Worm (Caenorhabditis elegans) whole organism, late embryonic: Measurements from ENCODE around the gene abhd-3.1.

Source experiments
- F13H6.1 ChIP-seq: sonication (generic microtip); optimal IDR thresholded peaks from 2 replicates; lab custom pipeline; 2016; ENCODE audit warnings: missing genetic modification characterization, missing compliant biosample characterization
- K09A11.1 ChIP-seq: sonication (generic microtip); optimal IDR thresholded peaks from 2 replicates; lab custom pipeline; 2017; ENCODE audit warnings: antibody characterized with exemption, mild to moderate bottlenecking, missing genetic modification characterization, missing compliant biosample characterization; ENCODE audit not compliant: insufficient read depth
- Y22D7AL.16 ChIP-seq: sonication (generic microtip); optimal IDR thresholded peaks from 2 replicates; lab custom pipeline; 2016; ENCODE audit warnings: missing genetic modification characterization, missing compliant biosample characterization
- ama-1 ChIP-seq: fragments of 150-350 bp; optimal IDR thresholded peaks from 2 replicates; lab custom pipeline; 2014
- ceh-14 ChIP-seq: sonication (generic microtip); optimal IDR thresholded peaks from 2 replicates; lab custom pipeline; 2016; ENCODE audit warnings: missing genotype, missing genetic modification characterization, missing compliant biosample characterization
- ceh-18 ChIP-seq: sonication (generic microtip); optimal IDR thresholded peaks from 2 replicates; lab custom pipeline; 2016; ENCODE audit warnings: missing genetic modification characterization, missing compliant biosample characterization
- ceh-22 ChIP-seq: sonication (generic microtip); optimal IDR thresholded peaks from 2 replicates; lab custom pipeline; 2017; ENCODE audit warnings: missing biosample characterization, missing genetic modification characterization
- ceh-24 ChIP-seq: sonication (generic microtip); optimal IDR thresholded peaks from 2 replicates; lab custom pipeline; 2016; ENCODE audit warnings: mild to moderate bottlenecking, missing genetic modification characterization, missing compliant biosample characterization
- ceh-31 ChIP-seq: sonication (generic microtip); optimal IDR thresholded peaks from 2 replicates; lab custom pipeline; 2016; ENCODE audit warnings: missing genetic modification characterization, missing compliant biosample characterization
- ceh-34 ChIP-seq: sonication (generic microtip); optimal IDR thresholded peaks from 2 replicates; lab custom pipeline; 2016; ENCODE audit warnings: mild to moderate bottlenecking, missing genetic modification characterization, missing compliant biosample characterization
- ceh-48 ChIP-seq: sonication (generic microtip); optimal IDR thresholded peaks from 2 replicates; lab custom pipeline; 2016; ENCODE audit warnings: missing genetic modification characterization, inconsistent platforms, missing compliant biosample characterization
- dmd-4 ChIP-seq: sonication (generic microtip); optimal IDR thresholded peaks from 2 replicates; lab custom pipeline; 2016; ENCODE audit warnings: borderline replicate concordance, missing genetic modification characterization, missing compliant biosample characterization
- elt-4 ChIP-seq: sonication (generic microtip); optimal IDR thresholded peaks from 2 replicates; lab custom pipeline; 2016; ENCODE audit warnings: missing genetic modification characterization, missing compliant biosample characterization
- ets-4 ChIP-seq: sonication (generic microtip); optimal IDR thresholded peaks from 2 replicates; lab custom pipeline; 2016; ENCODE audit warnings: missing genetic modification characterization, missing compliant biosample characterization
- hlh-30 ChIP-seq: sonication (generic microtip); optimal IDR thresholded peaks from 2 replicates; lab custom pipeline; 2017; ENCODE audit warnings: antibody characterized with exemption, missing genetic modification characterization, missing compliant biosample characterization; ENCODE audit not compliant: insufficient read depth
- lim-6 ChIP-seq: sonication (generic microtip); optimal IDR thresholded peaks from 2 replicates; lab custom pipeline; 2016; ENCODE audit warnings: missing genetic modification characterization, missing compliant biosample characterization
- nfya-1 ChIP-seq: sonication (generic microtip); optimal IDR thresholded peaks from 2 replicates; lab custom pipeline; 2017; ENCODE audit warnings: missing genetic modification characterization, mild to moderate bottlenecking, missing compliant biosample characterization, antibody characterized with exemption, moderate library complexity
- nhr-11 ChIP-seq: fragments of 150-350 bp; optimal IDR thresholded peaks from 2 replicates; lab custom pipeline; 2014; ENCODE audit warnings: missing biosample characterization, missing genetic modification characterization
- npax-4 ChIP-seq: sonication (generic microtip); optimal IDR thresholded peaks from 2 replicates; lab custom pipeline; 2016; ENCODE audit warnings: missing genetic modification characterization, missing compliant biosample characterization
- pag-3 ChIP-seq: sonication (generic microtip); optimal IDR thresholded peaks from 2 replicates; lab custom pipeline; 2016; ENCODE audit warnings: missing compliant biosample characterization, missing genetic modification characterization, borderline replicate concordance
- pha-2 ChIP-seq: sonication (generic microtip); optimal IDR thresholded peaks from 2 replicates; lab custom pipeline; 2017; ENCODE audit warnings: mild to moderate bottlenecking, missing genetic modification characterization, missing compliant biosample characterization
- pha-4 ChIP-seq: fragments of 150-350 bp; optimal IDR thresholded peaks from 2 replicates; lab custom pipeline; 2018; ENCODE audit warnings: missing biosample characterization, missing genetic modification reagents, missing genetic modification characterization
- pros-1 ChIP-seq: fragments of 150-350 bp; optimal IDR thresholded peaks from 2 replicates; lab custom pipeline; 2014; ENCODE audit warnings: missing biosample characterization, missing genetic modification reagents, missing genetic modification characterization
- sdc-2 ChIP-seq: sonication (generic microtip); optimal IDR thresholded peaks from 2 replicates; lab custom pipeline; 2016; ENCODE audit warnings: missing genotype, missing genetic modification characterization, missing compliant biosample characterization
- sox-4 ChIP-seq: sonication (generic microtip); optimal IDR thresholded peaks from 2 replicates; lab custom pipeline; 2017; ENCODE audit warnings: mild to moderate bottlenecking, missing genetic modification characterization, inconsistent platforms, missing compliant biosample characterization
- syd-9 ChIP-seq: sonication (generic microtip); optimal IDR thresholded peaks from 2 replicates; lab custom pipeline; 2016; ENCODE audit warnings: mild to moderate bottlenecking, missing genetic modification characterization, moderate library complexity, missing compliant biosample characterization
- tbx-2 ChIP-seq: sonication (generic microtip); optimal IDR thresholded peaks from 2 replicates; lab custom pipeline; 2016; ENCODE audit warnings: missing genetic modification characterization, missing compliant biosample characterization
- tbx-7 ChIP-seq: sonication (generic microtip); optimal IDR thresholded peaks from 2 replicates; lab custom pipeline; 2016; ENCODE audit warnings: missing genotype, missing genetic modification characterization, missing compliant biosample characterization
- unc-42 ChIP-seq: sonication (generic microtip); optimal IDR thresholded peaks from 2 replicates; lab custom pipeline; 2016; ENCODE audit warnings: missing genotype, missing genetic modification characterization, missing compliant biosample characterization
- unc-55 ChIP-seq: sonication (generic microtip); optimal IDR thresholded peaks from 2 replicates; lab custom pipeline; 2017; ENCODE audit warnings: missing biosample characterization, missing genetic modification reagents, missing genetic modification characterization
- unc-86 ChIP-seq: sonication (generic microtip); optimal IDR thresholded peaks from 2 replicates; lab custom pipeline; 2016; ENCODE audit warnings: missing genetic modification characterization, missing compliant biosample characterization
- zip-5 ChIP-seq: sonication (generic microtip); optimal IDR thresholded peaks from 2 replicates; lab custom pipeline; 2016; ENCODE audit warnings: missing genetic modification characterization, missing compliant biosample characterization
- ztf-16 ChIP-seq: sonication (generic microtip); optimal IDR thresholded peaks from 2 replicates; lab custom pipeline; 2017; ENCODE audit warnings: missing genetic modification characterization, missing compliant biosample characterization

abhd-3.1 gene

DNA sequence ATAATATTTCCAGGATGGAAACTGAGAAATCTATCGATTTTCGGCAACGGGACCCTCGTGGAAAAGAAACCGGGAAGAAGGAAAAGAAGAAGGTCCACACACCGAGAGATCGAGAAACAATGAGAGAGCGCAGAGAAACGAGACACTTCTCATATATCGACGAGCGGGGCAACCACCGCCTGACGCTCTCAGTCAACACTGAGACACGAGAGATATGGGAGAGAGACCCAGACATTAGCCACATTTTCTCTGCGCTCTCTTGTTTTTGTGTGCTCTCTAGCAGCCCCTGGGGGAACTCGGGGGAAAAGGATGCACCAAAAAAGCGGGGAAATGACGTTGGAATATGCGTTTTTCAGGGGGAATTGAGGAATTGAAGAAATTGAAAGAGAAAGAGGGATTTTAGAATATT lies 50.4 kb downstream of the abhd-3.1 start:
- no peak for TF ChIP-seq ama-1
- TF ChIP-seq tbx-7, result no peak
- TF ChIP-seq ceh-14 (tag; lab: Kevin White, UChicago), result peak; percentile 33
- peak; percentile 41 for TF ChIP-seq sdc-2 (tag; lab: Kevin White, UChicago)
- peak; percentile 91 for TF ChIP-seq ceh-34
- TF ChIP-seq dmd-4 (tag; lab: Kevin White, UChicago), result peak; percentile 29
- no peak for TF ChIP-seq elt-4 (tag; lab: Kevin White, UChicago)
- peak; percentile 67 for TF ChIP-seq tbx-2 (tag; lab: Kevin White, UChicago)
- peak; percentile 97 for TF ChIP-seq ceh-48 (tag; lab: Kevin White, UChicago)
- TF ChIP-seq unc-42 (tag; lab: Kevin White, UChicago), result peak; percentile 65
- TF ChIP-seq unc-55 (GFP tag; lab: Kevin White, UChicago), result peak; percentile 73
- no peak for TF ChIP-seq ets-4 (tag; lab: Kevin White, UChicago)
- peak; percentile 47 for TF ChIP-seq ceh-18
- TF ChIP-seq hlh-30, result peak; percentile 94
- TF ChIP-seq Y22D7AL.16 (tag; lab: Kevin White, UChicago), result no peak
- peak; percentile 82 for TF ChIP-seq ceh-31 (tag; lab: Kevin White, UChicago)
- TF ChIP-seq ztf-16, result no peak
- no peak for TF ChIP-seq K09A11.1 (tag; lab: Kevin White, UChicago)
- TF ChIP-seq F13H6.1, result no peak
- peak; percentile 76 for TF ChIP-seq nfya-1 (tag; lab: Kevin White, UChicago)
- TF ChIP-seq lim-6, result no peak
- peak; percentile 10 for TF ChIP-seq syd-9 (tag; lab: Kevin White, UChicago)
- no peak for TF ChIP-seq pag-3 (tag; lab: Kevin White, UChicago)

DNA sequence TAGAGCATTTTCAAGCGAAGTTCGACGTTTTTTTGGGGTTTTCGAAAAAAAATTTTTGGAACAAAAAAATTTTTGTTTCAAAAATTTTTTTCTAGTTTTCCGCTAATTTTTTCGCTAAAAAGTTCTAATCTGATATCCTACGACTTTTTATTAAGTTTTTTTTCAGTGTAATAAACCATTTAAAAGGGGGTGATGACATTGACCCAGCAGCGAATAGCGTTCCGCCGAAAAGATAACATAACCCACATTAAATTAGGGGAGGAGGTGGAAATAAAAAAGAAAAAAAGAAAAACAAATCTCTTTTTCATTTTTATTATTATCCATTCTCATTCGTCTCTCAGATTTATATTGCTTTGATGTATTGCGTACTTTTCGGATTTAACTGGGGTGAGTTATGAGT lies 52.2 kb downstream of the abhd-3.1 start, which contains the start of gene Y60A3A.23:
TSS of gene Y60A3A.23 (plus strand) at position 301 of the 400 bp plus-strand sequence.
- no peak for TF ChIP-seq npax-4 (tag; lab: Kevin White, UChicago)
- no peak for TF ChIP-seq zip-5
- TF ChIP-seq tbx-2 (tag; lab: Kevin White, UChicago), result no peak
- no peak for TF ChIP-seq dmd-4 (tag; lab: Kevin White, UChicago)
- TF ChIP-seq pha-2 (tag; lab: Kevin White, UChicago), result no peak
- no peak for TF ChIP-seq pros-1
- no peak for TF ChIP-seq ceh-24 (tag; lab: Kevin White, UChicago)
- no peak for TF ChIP-seq pha-4 (tag; lab: Kevin White, UChicago)
- no peak for TF ChIP-seq K09A11.1 (tag; lab: Kevin White, UChicago)
- TF ChIP-seq unc-86 (tag; lab: Kevin White, UChicago), result no peak
- no peak for TF ChIP-seq nhr-11
- no peak for TF ChIP-seq ceh-22 (tag; lab: Kevin White, UChicago)
- TF ChIP-seq hlh-30, result no peak
- no peak for TF ChIP-seq sox-4
